Fruit fly (Drosophila melanogaster) whole organism, embryonic: ENCODE data around the gene RhoGAP100F.
A peak's percentile ranks its signal among the peaks of the same experiment; 100 is the strongest.

ENCODE experiments used
- CG10959 ChIP-seq: fragments of 200-800 bp; sonication (Bioruptor generic); IDR thresholded peaks from 2 replicates; pipeline ENCODE4 v1.3.6; 2022; ENCODE audit warnings: missing biosample characterization, missing genetic modification characterization
- CG11504 ChIP-seq: fragments of 200-800 bp; sonication (Bioruptor generic); optimal IDR thresholded peaks from 3 replicates; lab custom pipeline; 2019; ENCODE audit warnings: missing biosample characterization, mild to moderate bottlenecking, missing genetic modification characterization, moderate library complexity
- CG12155 ChIP-seq: fragments of 200-800 bp; sonication (Bioruptor generic); optimal IDR thresholded peaks from 3 replicates; lab custom pipeline; 2016; ENCODE audit warnings: missing biosample characterization, missing genetic modification characterization
- CG13287 ChIP-seq: fragments of 200-800 bp; sonication (Bioruptor generic); IDR thresholded peaks from 2 replicates; pipeline ENCODE4 v1.3.6; 2022; ENCODE audit warnings: missing biosample characterization, missing genetic modification characterization; ENCODE audit not compliant: partially characterized antibody
- CG13624 ChIP-seq: fragments of 200-800 bp; sonication (Bioruptor generic); optimal IDR thresholded peaks from 2 replicates; lab custom pipeline; 2016; ENCODE audit warnings: missing biosample characterization, missing genetic modification characterization
- CG14014 ChIP-seq: fragments of 200-800 bp; sonication (Bioruptor generic); IDR thresholded peaks from 2 replicates; pipeline ENCODE4 v1.3.6; 2022; ENCODE audit warnings: missing biosample characterization, missing genetic modification characterization
- CG15514 ChIP-seq: fragments of 200-800 bp; sonication (Bioruptor generic); optimal IDR thresholded peaks from 3 replicates; lab custom pipeline; 2017; ENCODE audit warnings: missing biosample characterization, missing genetic modification characterization, mild to moderate bottlenecking, moderate library complexity, missing genetic modification reagents
- CG16863 ChIP-seq: fragments of 200-800 bp; sonication (Bioruptor generic); optimal IDR thresholded peaks from 3 replicates; lab custom pipeline; 2016; ENCODE audit warnings: missing biosample characterization, missing genetic modification characterization
- CG18476 ChIP-seq: fragments of 200-800 bp; sonication (Bioruptor generic); optimal IDR thresholded peaks from 2 replicates; lab custom pipeline; 2016; ENCODE audit warnings: missing biosample characterization, mild to moderate bottlenecking, missing genetic modification characterization
- CG2202 ChIP-seq: fragments of 200-800 bp; sonication (Bioruptor generic); optimal IDR thresholded peaks from 2 replicates; lab custom pipeline; 2018; ENCODE audit warnings: missing biosample characterization, mild to moderate bottlenecking, missing genetic modification characterization
- CG32772 ChIP-seq: fragments of 200-800 bp; sonication (Bioruptor generic); IDR thresholded peaks from 2 replicates; pipeline ENCODE4 v1.3.6; 2022; ENCODE audit warnings: missing biosample characterization, missing genetic modification characterization
- CG34422 ChIP-seq: fragments of 200-800 bp; sonication (Bioruptor generic); IDR thresholded peaks from 3 replicates; pipeline ENCODE4 v1.3.6; 2022; ENCODE audit warnings: missing biosample characterization, missing genetic modification characterization
- CG4404 ChIP-seq: fragments of 200-800 bp; sonication (Bioruptor generic); IDR thresholded peaks from 2 replicates; pipeline ENCODE4 v1.3.6; 2022; ENCODE audit warnings: missing biosample characterization, missing genetic modification characterization
- CG4424 ChIP-seq: fragments of 200-800 bp; sonication (Bioruptor generic); optimal IDR thresholded peaks from 3 replicates; lab custom pipeline; 2016; ENCODE audit warnings: missing biosample characterization, missing genetic modification characterization
- CG4730 ChIP-seq: fragments of 200-800 bp; sonication (Bioruptor generic); IDR thresholded peaks from 2 replicates; pipeline ENCODE4 v1.3.6; 2022; ENCODE audit warnings: missing biosample characterization, missing genetic modification characterization
- CG6689 ChIP-seq: fragments of 200-800 bp; sonication (Bioruptor generic); IDR thresholded peaks from 2 replicates; pipeline ENCODE4 v1.3.6; 2022; ENCODE audit warnings: missing biosample characterization, missing genetic modification characterization
- CG9609 ChIP-seq: fragments of 200-800 bp; sonication (Bioruptor generic); optimal IDR thresholded peaks from 3 replicates; lab custom pipeline; 2016; ENCODE audit warnings: missing biosample characterization, missing genetic modification characterization
- Chrac-16 ChIP-seq: fragments of 200-800 bp; sonication (Bioruptor generic); optimal IDR thresholded peaks from 3 replicates; lab custom pipeline; 2016; ENCODE audit warnings: missing biosample characterization, missing genetic modification characterization
- CkIIα-i1 ChIP-seq: fragments of 200-800 bp; sonication (Bioruptor generic); IDR thresholded peaks from 2 replicates; pipeline ENCODE4 v1.3.6; 2022; ENCODE audit warnings: missing biosample characterization, missing genetic modification characterization
- Dbx ChIP-seq: fragments of 200-800 bp; sonication (Bioruptor generic); IDR thresholded peaks from 3 replicates; pipeline ENCODE4 v1.3.6; 2022; ENCODE audit warnings: missing biosample characterization, missing genetic modification characterization
- Dll ChIP-seq: fragments of 200-800 bp; sonication (Bioruptor generic); IDR thresholded peaks from 4 replicates; pipeline ENCODE4 v1.3.6; 2022; ENCODE audit warnings: missing biosample characterization, missing genetic modification characterization; ENCODE audit not compliant: partially characterized antibody
- GATAe ChIP-seq: fragments of 200-800 bp; sonication (Bioruptor generic); conservative IDR thresholded peaks from 2 replicates; pipeline ENCODE4 v1.3.6; 2022; ENCODE audit warnings: missing biosample characterization, missing genetic modification characterization
- HLH4C ChIP-seq: fragments of 200-800 bp; sonication (Bioruptor generic); IDR thresholded peaks from 3 replicates; pipeline ENCODE4 v1.3.6; 2022; ENCODE audit warnings: missing biosample characterization, missing genetic modification characterization; ENCODE audit not compliant: partially characterized antibody
- Jarid2 ChIP-seq: fragments of 200-800 bp; sonication (Bioruptor generic); optimal IDR thresholded peaks from 3 replicates; lab custom pipeline; 2017; ENCODE audit warnings: mild to moderate bottlenecking, missing biosample characterization, missing genetic modification reagents, missing genetic modification characterization
- Mes4 ChIP-seq: fragments of 200-800 bp; sonication (Bioruptor generic); optimal IDR thresholded peaks from 2 replicates; lab custom pipeline; 2016; ENCODE audit warnings: missing biosample characterization, missing genetic modification characterization
- NK7.1 ChIP-seq: fragments of 200-800 bp; sonication (Bioruptor generic); optimal IDR thresholded peaks from 3 replicates; lab custom pipeline; 2016; ENCODE audit warnings: missing biosample characterization, missing genetic modification characterization
- Sin3A ChIP-seq: fragments of >200 bp; optimal IDR thresholded peaks from 2 replicates; lab custom pipeline; 2018
- Sry-δ ChIP-seq: fragments of 200-800 bp; sonication (Bioruptor generic); optimal IDR thresholded peaks from 2 replicates; lab custom pipeline; 2016; ENCODE audit warnings: missing biosample characterization, missing genetic modification characterization
- abd-A ChIP-seq: fragments of 200-800 bp; sonication (Bioruptor generic); optimal IDR thresholded peaks from 3 replicates; lab custom pipeline; 2019; ENCODE audit warnings: missing biosample characterization, mild to moderate bottlenecking, missing genetic modification characterization, moderate library complexity
- al ChIP-seq: fragments of 200-800 bp; sonication (Bioruptor generic); IDR thresholded peaks from 2 replicates; pipeline ENCODE4 v1.3.6; 2022; ENCODE audit warnings: missing biosample characterization, missing genetic modification characterization
- bab2 ChIP-seq: fragments of 200-800 bp; sonication (Bioruptor generic); optimal IDR thresholded peaks from 2 replicates; lab custom pipeline; 2016; ENCODE audit warnings: missing biosample characterization, missing genetic modification characterization
- bcd ChIP-seq: fragments of 200-800 bp; sonication (Bioruptor generic); optimal IDR thresholded peaks from 2 replicates; lab custom pipeline; 2017; ENCODE audit warnings: missing biosample characterization, mild to moderate bottlenecking, missing genetic modification characterization
- ci ChIP-seq: fragments of 200-800 bp; sonication (Bioruptor generic); IDR thresholded peaks from 3 replicates; pipeline ENCODE4 v1.3.6; 2022; ENCODE audit warnings: missing biosample characterization, missing genetic modification characterization
- crp ChIP-seq, 2 experiments: fragments of 200-800 bp; sonication (Bioruptor generic); optimal IDR thresholded peaks; 2 replicates in 1 of 2; 3 replicates in 1 of 2; lab custom pipeline; 2017; ENCODE audit warnings: missing biosample characterization in 2 of 2, missing genetic modification characterization in 2 of 2, mild to moderate bottlenecking in 1 of 2, moderate library complexity in 1 of 2
- dmrt11E ChIP-seq: fragments of 200-800 bp; sonication (Bioruptor generic); optimal IDR thresholded peaks from 3 replicates; lab custom pipeline; 2018; ENCODE audit warnings: missing biosample characterization, mild to moderate bottlenecking, missing genetic modification characterization, moderate library complexity
- emc ChIP-seq: fragments of 200-800 bp; sonication (Bioruptor generic); optimal IDR thresholded peaks from 2 replicates; lab custom pipeline; 2016; ENCODE audit warnings: missing biosample characterization, missing genetic modification characterization
- eyg ChIP-seq: fragments of 200-800 bp; sonication (Bioruptor generic); optimal IDR thresholded peaks from 3 replicates; lab custom pipeline; 2016; ENCODE audit warnings: missing biosample characterization, missing genetic modification characterization
- hbn ChIP-seq: fragments of 200-800 bp; sonication (Bioruptor generic); IDR thresholded peaks from 2 replicates; pipeline ENCODE4 v1.3.6; 2022; ENCODE audit warnings: missing biosample characterization, missing genetic modification characterization; ENCODE audit not compliant: partially characterized antibody
- hkb ChIP-seq, 2 experiments: fragments of 200-800 bp in 1 of 2; fragments of >200 bp in 1 of 2; sonication (Bioruptor generic) in 1 of 2; IDR thresholded peaks in 1 of 2; optimal IDR thresholded peaks in 1 of 2; 2 replicates each; pipeline versions ENCODE4 v1.3.6 to Lab custom; 2017 to 2022; ENCODE audit warnings: missing biosample characterization in 1 of 2, missing genetic modification characterization in 1 of 2
- ken ChIP-seq: fragments of 200-800 bp; sonication (Bioruptor generic); IDR thresholded peaks from 3 replicates; pipeline ENCODE4 v1.3.6; 2022; ENCODE audit warnings: missing biosample characterization, missing genetic modification characterization
- kni ChIP-seq: fragments of 200-800 bp; sonication (Bioruptor generic); optimal IDR thresholded peaks from 3 replicates; lab custom pipeline; 2017; ENCODE audit warnings: mild to moderate bottlenecking, missing biosample characterization, missing genetic modification reagents, missing genetic modification characterization
- maf-S ChIP-seq: fragments of 200-800 bp; sonication (Bioruptor generic); optimal IDR thresholded peaks from 2 replicates; lab custom pipeline; 2016; ENCODE audit warnings: missing biosample characterization, missing genetic modification characterization
- pan ChIP-seq, 4 experiments: fragments of >200 bp in 3 of 4; fragments of 200-800 bp in 1 of 4; sonication (Bioruptor generic) in 1 of 4; optimal IDR thresholded peaks in 3 of 4; IDR thresholded peaks in 1 of 4; 2 replicates each; pipeline versions ENCODE4 v1.3.6 to Lab custom; 2017 to 2022; ENCODE audit warnings: missing biosample characterization in 2 of 4, missing genetic modification characterization in 2 of 4, mixed read lengths in 1 of 4
- pho ChIP-seq: fragments of 200-800 bp; sonication (Bioruptor generic); optimal IDR thresholded peaks from 2 replicates; lab custom pipeline; 2016; ENCODE audit warnings: missing biosample characterization, missing genetic modification characterization
- sna ChIP-seq: fragments of 200-800 bp; sonication (Bioruptor generic); IDR thresholded peaks from 2 replicates; pipeline ENCODE4 v1.3.6; 2022; ENCODE audit warnings: missing biosample characterization, missing genetic modification characterization; ENCODE audit not compliant: partially characterized antibody
- stwl ChIP-seq: fragments of 200-800 bp; sonication (Bioruptor generic); optimal IDR thresholded peaks from 3 replicates; lab custom pipeline; 2018; ENCODE audit warnings: missing biosample characterization, mild to moderate bottlenecking, missing genetic modification characterization, moderate library complexity
- tin ChIP-seq: fragments of 200-800 bp; sonication (Bioruptor generic); optimal IDR thresholded peaks from 3 replicates; lab custom pipeline; 2016; ENCODE audit warnings: missing biosample characterization, missing genetic modification characterization
- zfh1 ChIP-seq: fragments of 200-800 bp; sonication (Bioruptor generic); IDR thresholded peaks from 3 replicates; pipeline ENCODE4 v1.3.6; 2022; ENCODE audit warnings: missing biosample characterization, missing genetic modification characterization

The RhoGAP100F gene

dm6 chr3R:31793664-31794417 lies 18.6 kb upstream of the RhoGAP100F start, which contains the start of the genes Mccc1 and Acf (continued):
- TF ChIP-seq CG32772 (GFP tag; lab: Robert Waterston, UW) (no peak), Dbx (GFP tag; lab: Robert Waterston, UW) (0 out of 3 replicates have a peak, but pooled peaks have one; percentile 16), Jarid2 (GFP tag; lab: Kevin White, UChicago) (no peak), CG9609 (peak; percentile 19), NK7.1 (no peak), al (no peak), bab2 (GFP tag; lab: Kevin White, UChicago) (no peak), CG16863 (GFP tag; lab: Kevin White, UChicago) (peak; percentile 29), CG12155 (GFP tag; lab: Kevin White, UChicago) (peak; percentile 37), CG14014 (GFP tag; lab: Robert Waterston, UW) (0 out of 2 replicates have a peak, but pooled peaks have one; percentile 15), CG4730 (GFP tag; lab: Robert Waterston, UW) (no peak), stwl (tag; lab: Kevin White, UChicago) (peak; percentile 86), kni (GFP tag; lab: Kevin White, UChicago) (no peak), CG10959 (GFP tag; lab: Robert Waterston, UW) (no peak), zfh1 (GFP tag; lab: Robert Waterston, UW) (peak; percentile 33; the same call in 1 of the 3 replicates), Mes4 (peak; percentile 2), Chrac-16 (GFP tag; lab: Kevin White, UChicago) (peak; percentile 42), CG34422 (no peak), CG18476 (GFP tag; lab: Kevin White, UChicago) (peak; percentile 59), bcd (GFP tag; lab: Kevin White, UChicago) (no peak), pho (GFP tag; lab: Kevin White, UChicago) (no peak), HLH4C (GFP tag; lab: Robert Waterston, UW) (peak; percentile 76), CG11504 (tag; lab: Kevin White, UChicago) (no peak), abd-A (tag; lab: Kevin White, UChicago) (no peak), CG4404 (GFP tag; lab: Robert Waterston, UW) (no peak), emc (no peak), CkIIα-i1 (no peak), GATAe (no peak), Sry-δ (GFP tag; lab: Kevin White, UChicago) (peak; percentile 83), CG4424 (GFP tag; lab: Kevin White, UChicago) (peak; percentile 24), ci (GFP tag; lab: Robert Waterston, UW) (peak; percentile 59; the same call in 2 of the 3 replicates), CG15514 (GFP tag; lab: Kevin White, UChicago) (peak; percentile 89), sna (GFP tag; lab: Robert Waterston, UW) (peak; percentile 51; the same call in 1 of the 2 replicates), hbn (GFP tag; lab: Robert Waterston, UW) (peak; percentile 64), CG13624 (GFP tag; lab: Kevin White, UChicago) (peak; percentile 10), crp (GFP tag; optimal IDR thresholded peaks at IDR 0.05; lab: Kevin White, UChicago) (peak in 1 of 2 experiments; percentile 56), eyg (GFP tag; lab: Kevin White, UChicago) (no peak), CG6689 (GFP tag; lab: Robert Waterston, UW) (peak; percentile 31; the same call in 1 of the 2 replicates), CG2202 (tag; lab: Kevin White, UChicago) (no peak), dmrt11E (tag; lab: Kevin White, UChicago) (no peak), Dll (GFP tag; lab: Robert Waterston, UW) (peak; percentile 73), CG13287 (GFP tag; lab: Robert Waterston, UW) (peak; percentile 76), Sin3A (lab: Kevin White, UChicago) (peak; percentile 61), hkb (optimal IDR thresholded peaks at IDR 0.05; lab: Kevin White, UChicago) (peak; percentile 13), hkb (GFP tag; IDR thresholded peaks at IDR 0.05; lab: Robert Waterston, UW) (peak; percentile 45; the same call in 1 of the 2 replicates), ken (GFP tag; lab: Robert Waterston, UW) (peak; percentile 20; the same call in 1 of the 3 replicates), tin (GFP tag; lab: Kevin White, UChicago) (peak; percentile 22), pan (optimal IDR thresholded peaks at IDR 0.05; lab: Kevin White, UChicago) (no peak), pan (GFP tag; optimal IDR thresholded peaks at IDR 0.05 in 1 of 2, IDR thresholded peaks at IDR 0.05 in 1 of 2) (peak in 1 of 2 experiments; percentile 43), maf-S (GFP tag; lab: Kevin White, UChicago) (no peak)
